Worm (Caenorhabditis elegans) whole organism, mixed stage, embryonic: ENCODE results near the gene F38B7.17.
A peak's percentile ranks its signal among the peaks of the same experiment; 100 is the strongest.

Experiments used
- M03D4.4 ChIP-seq: sonication (generic microtip); optimal IDR thresholded peaks from 2 replicates; lab custom pipeline; 2017; ENCODE audit warnings: mild to moderate bottlenecking, missing genetic modification characterization, missing compliant biosample characterization
- bed-3 ChIP-seq: fragments of 200-800 bp; sonication (Bioruptor generic); optimal IDR thresholded peaks from 3 replicates; lab custom pipeline; 2018; ENCODE audit warnings: mild to moderate bottlenecking, missing genetic modification characterization, moderate library complexity, missing compliant biosample characterization
- blmp-1 ChIP-seq: fragments of 150-350 bp; optimal IDR thresholded peaks from 2 replicates; lab custom pipeline; 2014; ENCODE audit warnings: missing biosample characterization, missing genetic modification characterization
- ceh-39 ChIP-seq: fragments of 150-350 bp; optimal IDR thresholded peaks from 2 replicates; lab custom pipeline; 2014; ENCODE audit warnings: missing biosample characterization, missing genetic modification characterization
- ceh-43 ChIP-seq: fragments of 200-800 bp; sonication (Bioruptor generic); optimal IDR thresholded peaks from 2 replicates; lab custom pipeline; 2018; ENCODE audit warnings: mild to moderate bottlenecking, missing genetic modification characterization, moderate library complexity, missing compliant biosample characterization
- ceh-83 ChIP-seq: fragments of 200-800 bp; sonication (Bioruptor generic); optimal IDR thresholded peaks from 2 replicates; lab custom pipeline; 2018; ENCODE audit warnings: mild to moderate bottlenecking, missing genetic modification characterization, missing compliant biosample characterization
- ces-1 ChIP-seq: fragments of 150-350 bp; optimal IDR thresholded peaks from 2 replicates; lab custom pipeline; 2014; ENCODE audit warnings: missing biosample characterization, missing genetic modification reagents, missing genetic modification characterization
- cnd-1 ChIP-seq: fragments of 200-800 bp; sonication (Bioruptor generic); optimal IDR thresholded peaks from 2 replicates; lab custom pipeline; 2018; ENCODE audit warnings: mild to moderate bottlenecking, missing genetic modification characterization, missing compliant biosample characterization
- drap-1 ChIP-seq: fragments of 200-800 bp; sonication (Bioruptor generic); optimal IDR thresholded peaks from 3 replicates; lab custom pipeline; 2018; ENCODE audit warnings: mild to moderate bottlenecking, missing genetic modification characterization, missing compliant biosample characterization
- elt-1 ChIP-seq: sonication (generic microtip); optimal IDR thresholded peaks from 2 replicates; lab custom pipeline; 2017; ENCODE audit warnings: missing genetic modification characterization, mild to moderate bottlenecking, missing compliant biosample characterization, antibody characterized with exemption, moderate library complexity, borderline replicate concordance; ENCODE audit not compliant: insufficient read depth
- elt-3 ChIP-seq: fragments of 150-350 bp; optimal IDR thresholded peaks from 2 replicates; lab custom pipeline; 2014; ENCODE audit warnings: missing biosample characterization, missing genetic modification characterization
- ham-2 ChIP-seq: fragments of 200-800 bp; sonication (Bioruptor generic); optimal IDR thresholded peaks from 2 replicates; lab custom pipeline; 2018; ENCODE audit warnings: mild to moderate bottlenecking, missing genetic modification characterization, missing compliant biosample characterization
- hlh-1 ChIP-seq: fragments of 150-350 bp; optimal IDR thresholded peaks from 2 replicates; lab custom pipeline; 2014; ENCODE audit warnings: missing biosample characterization, missing genetic modification reagents, missing genetic modification characterization
- lsy-2 ChIP-seq: fragments of 150-350 bp; optimal IDR thresholded peaks from 2 replicates; lab custom pipeline; 2014; ENCODE audit warnings: missing biosample characterization, missing genetic modification characterization
- mep-1 ChIP-seq: fragments of 150-350 bp; optimal IDR thresholded peaks from 2 replicates; lab custom pipeline; 2017; ENCODE audit warnings: missing biosample characterization, missing genetic modification reagents, missing genetic modification characterization, inconsistent platforms
- nhr-12 ChIP-seq: fragments of 150-350 bp; optimal IDR thresholded peaks from 2 replicates; lab custom pipeline; 2014; ENCODE audit warnings: missing biosample characterization, missing genetic modification characterization
- nhr-2 ChIP-seq: fragments of 150-350 bp; optimal IDR thresholded peaks from 2 replicates; lab custom pipeline; 2014; ENCODE audit warnings: missing biosample characterization, missing genetic modification characterization
- nhr-28 ChIP-seq: fragments of 150-350 bp; optimal IDR thresholded peaks from 2 replicates; lab custom pipeline; 2014; ENCODE audit warnings: missing biosample characterization, missing genetic modification characterization
- nhr-76 ChIP-seq: sonication (generic microtip); optimal IDR thresholded peaks from 2 replicates; lab custom pipeline; 2017; ENCODE audit warnings: missing biosample characterization, missing genetic modification characterization
- sem-2 ChIP-seq: fragments of 200-800 bp; sonication (Bioruptor generic); optimal IDR thresholded peaks from 2 replicates; lab custom pipeline; 2018; ENCODE audit warnings: mild to moderate bottlenecking, missing genetic modification characterization, missing compliant biosample characterization
- snpc-4 ChIP-seq: fragments of 150-350 bp; optimal IDR thresholded peaks from 2 replicates; lab custom pipeline; 2014; ENCODE audit warnings: missing biosample characterization, missing genetic modification characterization
- sptf-1 ChIP-seq: sonication (generic microtip); optimal IDR thresholded peaks from 2 replicates; lab custom pipeline; 2017; ENCODE audit warnings: mild to moderate bottlenecking, missing genetic modification characterization, moderate library complexity, missing compliant biosample characterization
- tbx-8 ChIP-seq: fragments of 200-800 bp; sonication (Bioruptor generic); optimal IDR thresholded peaks from 2 replicates; lab custom pipeline; 2018; ENCODE audit warnings: mild to moderate bottlenecking, missing genetic modification characterization, moderate library complexity, missing compliant biosample characterization
- unc-120 ChIP-seq: sonication (generic microtip); optimal IDR thresholded peaks from 2 replicates; lab custom pipeline; 2017; ENCODE audit warnings: missing genetic modification characterization, missing compliant biosample characterization; ENCODE audit not compliant: poor library complexity, severe bottlenecking
- unc-39 ChIP-seq: fragments of 150-350 bp; optimal IDR thresholded peaks from 2 replicates; lab custom pipeline; 2014; ENCODE audit warnings: missing biosample characterization, missing genetic modification characterization
- zip-8 ChIP-seq: fragments of 150-350 bp; optimal IDR thresholded peaks from 2 replicates; lab custom pipeline; 2014; ENCODE audit warnings: missing biosample characterization, missing genetic modification characterization
- ztf-11 ChIP-seq: fragments of 150-350 bp; optimal IDR thresholded peaks from 2 replicates; lab custom pipeline; 2014; ENCODE audit warnings: missing biosample characterization, missing genetic modification characterization

Gene F38B7.17

DNA sequence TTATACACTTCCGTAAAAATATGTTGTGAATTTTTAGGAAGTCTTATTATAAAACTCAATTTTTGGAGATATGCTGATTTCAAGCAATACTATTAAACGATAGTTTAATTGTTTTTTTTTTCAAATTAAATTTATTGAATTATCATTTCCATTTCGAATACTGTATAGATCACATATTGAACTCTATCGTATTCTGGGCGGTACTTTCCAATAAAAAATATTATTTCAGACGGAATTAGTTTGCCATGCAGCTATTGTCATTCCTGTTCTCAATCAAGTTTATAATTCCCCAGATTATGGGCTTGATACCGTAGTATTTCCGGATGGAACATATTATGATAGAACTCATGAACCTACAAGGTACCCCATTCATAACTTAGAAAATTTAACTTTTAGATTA is 25.8 kb upstream of the F38B7.17 start:
- TF ChIP-seq hlh-1 (no peak), unc-120 (tag; lab: Kevin White, UChicago) (no peak), snpc-4 (tag; lab: Kevin White, UChicago) (no peak), cnd-1 (no peak), nhr-76 (no peak), elt-3 (no peak), sptf-1 (tag; lab: Kevin White, UChicago) (no peak), ham-2 (GFP tag; lab: Kevin White, UChicago) (no peak), nhr-28 (no peak), blmp-1 (tag; lab: Kevin White, UChicago) (no peak), ceh-39 (tag; lab: Kevin White, UChicago) (no peak), ces-1 (GFP tag; lab: Kevin White, UChicago) (no peak), ceh-83 (GFP tag; lab: Kevin White, UChicago) (no peak), nhr-2 (tag; lab: Kevin White, UChicago) (no peak)

- TF ChIP-seq drap-1 (GFP tag; lab: Kevin White, UChicago) (no peak), elt-1 (tag; lab: Kevin White, UChicago) (peak; percentile 58)
Observed at ce11 chrV:11572803-11573490, 24.2 kb upstream of the F38B7.17 start, which contains the start of the genes H12C20.7 and nhr-68. TSS of gene H12C20.7 (minus strand) at chrV:11572990. TSS of gene nhr-68 (plus strand) at chrV:11573440.

DNA sequence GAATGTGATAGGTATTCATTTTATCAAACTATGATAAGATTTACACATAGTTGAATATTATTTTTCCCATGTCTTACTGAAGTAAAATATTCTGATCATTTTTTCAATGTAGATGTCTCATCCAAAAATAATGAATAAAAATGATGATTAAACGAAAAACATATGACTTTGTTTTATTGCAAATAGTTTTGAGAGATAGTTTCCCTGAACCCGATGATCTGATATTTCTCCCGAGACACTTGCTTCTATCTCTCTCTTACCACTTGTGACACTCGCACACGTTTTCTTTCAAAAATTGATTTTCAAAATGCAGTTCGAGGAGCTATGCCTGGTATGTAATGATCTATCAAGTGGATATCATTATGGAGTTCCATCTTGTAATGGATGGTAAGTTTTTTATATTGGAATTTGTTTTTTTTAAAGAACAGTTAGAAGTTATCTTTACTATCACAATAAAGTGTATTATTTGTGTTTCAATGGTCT is 21.4 kb upstream of the F38B7.17 start, which contains the start of the genes nhr-101 and pms-2:
Gene nhr-101, plus strand, starts transcription at position 308 of the 483 bp plus-strand sequence.
Gene pms-2, minus strand, starts transcription at position 433 of the 483 bp plus-strand sequence.
- no peak for TF ChIP-seq blmp-1 (tag; lab: Kevin White, UChicago)
- no peak for TF ChIP-seq unc-120 (tag; lab: Kevin White, UChicago)
- TF ChIP-seq tbx-8: no peak
- no peak for TF ChIP-seq elt-1 (tag; lab: Kevin White, UChicago)
- no peak for TF ChIP-seq sem-2

- TF ChIP-seq ceh-83 (GFP tag; lab: Kevin White, UChicago) (no peak), ztf-11 (no peak), mep-1 (tag; lab: Kevin White, UChicago) (no peak), M03D4.4 (tag; lab: Kevin White, UChicago) (no peak), nhr-12 (tag; lab: Kevin White, UChicago) (no peak), nhr-2 (tag; lab: Kevin White, UChicago) (no peak), blmp-1 (tag; lab: Kevin White, UChicago) (no peak), zip-8 (tag; lab: Kevin White, UChicago) (no peak), unc-39 (tag; lab: Kevin White, UChicago) (no peak)
Observed at ce11 chrV:11564573-11564972, 15.8 kb upstream of the F38B7.17 start, which contains the start of gene srx-87. TSS of gene srx-87 (plus strand) at chrV:11564873.

ce11 chrV:11562643-11563042 is 13.9 kb upstream of the F38B7.17 start, which contains the start of gene srx-86:
TSS of gene srx-86 (plus strand) at chrV:11562943.
- no peak for TF ChIP-seq lsy-2 (tag; lab: Kevin White, UChicago)

- TF ChIP-seq lsy-2 (tag; lab: Kevin White, UChicago) (peak; percentile 76), nhr-28 (no peak), tbx-8 (no peak)
Observed at ce11 chrV:11554260-11554659, 5.5 kb upstream of the F38B7.17 start, which contains the start of gene duo-1. TSS of gene duo-1 (plus strand) at chrV:11554630.

DNA sequence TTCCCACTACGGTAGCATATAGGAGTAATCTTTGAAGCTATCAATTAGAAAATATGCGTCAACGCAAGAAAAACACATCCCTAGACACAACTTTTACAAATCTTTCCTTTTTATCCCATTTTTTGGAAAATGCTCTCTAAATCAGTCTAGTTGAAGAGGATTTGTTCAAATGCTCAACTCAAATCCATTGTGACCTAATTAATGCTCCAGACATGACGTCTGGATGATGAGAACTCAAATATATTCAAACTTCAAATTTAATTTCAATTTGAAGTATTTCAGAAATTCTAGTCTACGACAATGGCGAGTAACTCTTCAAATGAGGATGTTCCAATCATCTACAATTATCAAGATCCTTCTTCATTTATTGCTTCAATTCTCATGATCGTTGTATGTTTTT is 3.6 kb upstream of the F38B7.17 start, which contains the start of gene srx-85:
Gene srx-85, plus strand, starts transcription at position 301 of the 400 bp plus-strand sequence.
- TF ChIP-seq lsy-2 (tag; lab: Kevin White, UChicago) (no peak), ceh-83 (GFP tag; lab: Kevin White, UChicago) (no peak), bed-3 (no peak), blmp-1 (tag; lab: Kevin White, UChicago) (no peak), unc-39 (tag; lab: Kevin White, UChicago) (no peak), ceh-43 (GFP tag; lab: Kevin White, UChicago) (no peak)
